Worm (Caenorhabditis elegans) whole organism, L3 larva: ENCODE data around the gene C05G5.3.

Experiments used
- daf-12 ChIP-seq: fragments of 150-350 bp; optimal IDR thresholded peaks from 2 replicates; lab custom pipeline; 2014; ENCODE audit warnings: missing biosample characterization, missing genetic modification reagents, missing genetic modification characterization
- jun-1 ChIP-seq: fragments of 150-350 bp; optimal IDR thresholded peaks from 2 replicates; lab custom pipeline; 2014; ENCODE audit warnings: missing biosample characterization, missing genetic modification reagents, missing genetic modification characterization
- nfya-1 ChIP-seq: sonication (generic microtip); optimal IDR thresholded peaks from 2 replicates; lab custom pipeline; 2017; ENCODE audit warnings: missing genetic modification characterization, mild to moderate bottlenecking, missing compliant biosample characterization, antibody characterized with exemption, moderate library complexity; ENCODE audit not compliant: insufficient read depth
- nhr-12 ChIP-seq: fragments of 150-350 bp; optimal IDR thresholded peaks from 2 replicates; lab custom pipeline; 2014; ENCODE audit warnings: missing biosample characterization, missing genetic modification characterization
- nhr-67 ChIP-seq: fragments of 150-350 bp; optimal IDR thresholded peaks from 2 replicates; lab custom pipeline; 2014; ENCODE audit warnings: missing biosample characterization, missing genetic modification characterization
- pqm-1 ChIP-seq: fragments of 150-350 bp; optimal IDR thresholded peaks from 2 replicates; lab custom pipeline; 2017; ENCODE audit warnings: missing biosample characterization, missing genetic modification characterization, inconsistent platforms
- sea-2 ChIP-seq: fragments of 150-350 bp; sonication (generic microtip); optimal IDR thresholded peaks from 4 replicates; lab custom pipeline; 2014; ENCODE audit warnings: missing biosample characterization, missing genetic modification reagents, missing genetic modification characterization
- ztf-11 ChIP-seq: fragments of 150-350 bp; optimal IDR thresholded peaks from 2 replicates; lab custom pipeline; 2014; ENCODE audit warnings: missing biosample characterization, missing genetic modification characterization

DNA sequence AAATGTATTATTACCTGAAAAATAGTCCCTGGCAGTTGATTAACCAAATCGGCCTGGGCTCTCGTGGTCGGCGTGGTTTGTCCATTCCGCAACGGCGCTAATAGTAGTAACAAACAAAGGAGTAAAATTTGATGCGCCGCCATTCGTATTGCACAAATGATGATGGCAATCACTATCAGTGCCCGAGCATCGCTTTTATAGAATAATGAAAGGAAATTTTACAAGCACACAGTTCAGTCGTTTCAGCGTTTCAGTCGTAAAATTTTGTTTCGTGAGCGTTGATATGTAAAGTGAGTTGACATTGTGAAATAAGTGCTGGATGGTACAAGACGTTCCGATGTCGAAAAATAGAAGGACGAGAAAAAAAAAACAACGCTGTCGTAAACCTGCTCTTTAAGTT lies 19.9 kb upstream of the C05G5.3 start, which contains the start of gene Y16B4A.2:
- TF ChIP-seq nhr-12 (tag; lab: Kevin White, UChicago) (no peak), pqm-1 (tag; lab: Kevin White, UChicago) (peak; percentile 51), nfya-1 (tag; lab: Kevin White, UChicago) (no peak), daf-12 (tag; lab: Kevin White, UChicago) (no peak), sea-2 (GFP tag; lab: Kevin White, UChicago) (no peak), ztf-11 (no peak), jun-1 (tag; lab: Kevin White, UChicago) (no peak), nhr-67 (tag; lab: Kevin White, UChicago) (no peak)
